Worm (Caenorhabditis elegans): ENCODE data around the gene cex-2.

Gene cex-2

ce11 chrII:7803174-7803573 is 32.0 kb downstream of the cex-2 start:
- TF ChIP-seq unc-42 (tag; optimal IDR thresholded peaks at IDR 0.05) (peak; percentile 49), Y22D7AL.16 (tag; optimal IDR thresholded peaks at IDR 0.05) (no peak), tbx-2 (tag; optimal IDR thresholded peaks at IDR 0.05) (no peak), sdc-2 (tag; optimal IDR thresholded peaks at IDR 0.05) (no peak)

- no peak for TF ChIP-seq ceh-9 (tag; optimal IDR thresholded peaks at IDR 0.05)
- peak; percentile 53 for TF ChIP-seq rnt-1 (tag; optimal IDR thresholded peaks at IDR 0.05)
Observed at ce11 chrII:7801899-7802298, 33.3 kb downstream of the cex-2 start.

ce11 chrII:7801255-7801654 is 34.0 kb downstream of the cex-2 start:
- TF ChIP-seq elt-2 (tag; optimal IDR thresholded peaks at IDR 0.05) (peak; percentile 15), che-1 (tag; optimal IDR thresholded peaks at IDR 0.05) (no peak)

ce11 chrII:7795299-7795698 is 39.9 kb downstream of the cex-2 start:
- no peak for TF ChIP-seq zip-5 (tag; optimal IDR thresholded peaks at IDR 0.05)
- no peak for TF ChIP-seq pag-3 (tag; optimal IDR thresholded peaks at IDR 0.05; ENCODE audit: borderline replicate concordance)
- TF ChIP-seq unc-42 (tag; optimal IDR thresholded peaks at IDR 0.05) = peak; percentile 82

ce11 chrII:7794222-7794621 is 41.0 kb downstream of the cex-2 start, which contains the start of gene glr-4:
Gene glr-4 (minus strand): TSS chrII:7794322.
- TF ChIP-seq ceh-14 (tag; optimal IDR thresholded peaks at IDR 0.05) = no peak
- TF ChIP-seq ceh-45 (GFP tag; IDR thresholded peaks at IDR 0.05) = no peak
- TF ChIP-seq unc-3 (GFP tag; conservative IDR thresholded peaks at IDR 0.05) = no peak
- no peak for TF ChIP-seq unc-3 (tag; optimal IDR thresholded peaks at IDR 0.05)

ce11 chrII:7792514-7792913 is 42.7 kb downstream of the cex-2 start:
- no peak for TF ChIP-seq pax-1 (tag; optimal IDR thresholded peaks at IDR 0.05)
- no peak for TF ChIP-seq hlh-6 (tag; optimal IDR thresholded peaks at IDR 0.05)

ce11 chrII:7791408-7792050 is 43.7 kb downstream of the cex-2 start:
- TF ChIP-seq T23F11.4 (GFP tag; optimal IDR thresholded peaks at IDR 0.05) (no peak), ceh-14 (tag; optimal IDR thresholded peaks at IDR 0.05) (no peak), tbx-2 (tag; optimal IDR thresholded peaks at IDR 0.05) (no peak), ceh-24 (tag; optimal IDR thresholded peaks at IDR 0.05) (no peak), ama-1 (optimal IDR thresholded peaks at IDR 0.05) (no peak), ztf-16 (tag; optimal IDR thresholded peaks at IDR 0.05) (no peak), pat-9 (tag; optimal IDR thresholded peaks at IDR 0.05) (no peak), unc-86 (tag; optimal IDR thresholded peaks at IDR 0.05) (no peak), nhr-11 (tag; optimal IDR thresholded peaks at IDR 0.05) (no peak), che-1 (tag; optimal IDR thresholded peaks at IDR 0.05) (no peak), fax-1 (tag; optimal IDR thresholded peaks at IDR 0.05) (no peak), ceh-6 (GFP tag; optimal IDR thresholded peaks at IDR 0.05) (no peak), hlh-6 (tag; optimal IDR thresholded peaks at IDR 0.05) (no peak), pqm-1 (tag; optimal IDR thresholded peaks at IDR 0.05) (no peak), ceh-34 (tag; optimal IDR thresholded peaks at IDR 0.05) (no peak), C08G9.2 (tag; optimal IDR thresholded peaks at IDR 0.05) (no peak)

- TF ChIP-seq npax-4 (tag; optimal IDR thresholded peaks at IDR 0.05) = no peak
- TF ChIP-seq sox-2 (GFP tag; IDR thresholded peaks at IDR 0.05) = no peak
- no peak for TF ChIP-seq madf-2 (tag; optimal IDR thresholded peaks at IDR 0.05)
- no peak for TF ChIP-seq ttx-3 (tag; optimal IDR thresholded peaks at IDR 0.05)
- TF ChIP-seq ceh-6 (GFP tag; optimal IDR thresholded peaks at IDR 0.05) = no peak
- TF ChIP-seq unc-3 (GFP tag; conservative IDR thresholded peaks at IDR 0.05) = no peak
- TF ChIP-seq unc-3 (tag; optimal IDR thresholded peaks at IDR 0.05) = no peak
- no peak for TF ChIP-seq hlh-13 (GFP tag; optimal IDR thresholded peaks at IDR 0.05)
- TF ChIP-seq syd-9 (tag; optimal IDR thresholded peaks at IDR 0.05) = no peak
- no peak for TF ChIP-seq ztf-16 (tag; optimal IDR thresholded peaks at IDR 0.05)
- TF ChIP-seq unc-55 (GFP tag; optimal IDR thresholded peaks at IDR 0.05) = no peak
- TF ChIP-seq lim-6 (tag; optimal IDR thresholded peaks at IDR 0.05) = no peak
- no peak for TF ChIP-seq dmd-4 (tag; optimal IDR thresholded peaks at IDR 0.05; ENCODE audit: borderline replicate concordance)
- no peak for TF ChIP-seq nfya-1 (tag; optimal IDR thresholded peaks at IDR 0.05)
- TF ChIP-seq nhr-232 (tag; optimal IDR thresholded peaks at IDR 0.05) = no peak
Observed at ce11 chrII:7790324-7790898, 44.8 kb downstream of the cex-2 start, which contains the start of gene srlf-1. Gene srlf-1 (plus strand): TSS chrII:7790591.
